Worm (Caenorhabditis elegans) whole organism, L4 larva: ENCODE data around the gene srd-9.

Experiments used
- D1046.2 ChIP-seq: fragments of 200-800 bp; sonication (Bioruptor generic); IDR thresholded peaks from 2 replicates; pipeline ENCODE4 v1.3.6; 2022; ENCODE audit warnings: missing genetic modification characterization, missing compliant biosample characterization
- F37D6.2 ChIP-seq: sonication (generic microtip); optimal IDR thresholded peaks from 2 replicates; lab custom pipeline; 2016; ENCODE audit warnings: mild to moderate bottlenecking, missing genetic modification characterization, missing compliant biosample characterization
- F44E2.7 ChIP-seq: fragments of 200-800 bp; sonication (Bioruptor generic); IDR thresholded peaks from 2 replicates; pipeline ENCODE4 v2.1.2; 2022; ENCODE audit warnings: missing genetic modification characterization, missing compliant biosample characterization
- T20F7.1 ChIP-seq: fragments of 200-800 bp; sonication (Bioruptor generic); optimal IDR thresholded peaks from 2 replicates; lab custom pipeline; 2018; ENCODE audit warnings: mild to moderate bottlenecking, missing genetic modification characterization, missing compliant biosample characterization
- T26A8.4 ChIP-seq: fragments of 200-800 bp; sonication (Bioruptor generic); IDR thresholded peaks from 2 replicates; pipeline ENCODE4 v1.3.6; 2022; ENCODE audit warnings: missing genetic modification characterization, missing compliant biosample characterization
- Y105C5A.15 ChIP-seq: fragments of 200-800 bp; sonication (Bioruptor generic); IDR thresholded peaks from 2 replicates; pipeline ENCODE4 v1.3.6; 2022; ENCODE audit warnings: missing genetic modification characterization, missing compliant biosample characterization
- Y48G9A.11 ChIP-seq: fragments of 200-800 bp; sonication (Bioruptor generic); IDR thresholded peaks from 2 replicates; pipeline ENCODE4 v1.3.6; 2022; ENCODE audit warnings: missing genetic modification reagents, missing genetic modification characterization, missing compliant biosample characterization
- Y5F2A.4 ChIP-seq: fragments of 200-800 bp; sonication (Bioruptor generic); optimal IDR thresholded peaks from 2 replicates; lab custom pipeline; 2018; ENCODE audit warnings: mild to moderate bottlenecking, missing genetic modification characterization, missing compliant biosample characterization
- ZK337.2 ChIP-seq: fragments of 200-800 bp; sonication (Bioruptor generic); IDR thresholded peaks from 2 replicates; pipeline ENCODE4 v1.3.6; 2022; ENCODE audit warnings: missing genetic modification reagents, missing genetic modification characterization, missing compliant biosample characterization
- ZK546.5 ChIP-seq, 2 experiments: sonication (generic microtip); optimal IDR thresholded peaks; 2 replicates each; lab custom pipeline; 2017; ENCODE audit warnings: missing biosample characterization in 2 of 2, missing genetic modification characterization in 2 of 2
- aha-1 ChIP-seq: fragments of 150-350 bp; peaks from one replicate; lab custom pipeline; 2014; ENCODE audit warnings: missing biosample characterization, missing genetic modification characterization
- ama-1 ChIP-seq: fragments of 150-350 bp; optimal IDR thresholded peaks from 2 replicates; lab custom pipeline; 2014; ENCODE audit warnings: inconsistent platforms, mixed read lengths
- arid-1 ChIP-seq: fragments of 200-800 bp; sonication (Bioruptor generic); conservative IDR thresholded peaks from 2 replicates; pipeline ENCODE4 v1.3.6; 2022; ENCODE audit warnings: missing genetic modification reagents, missing genetic modification characterization, missing compliant biosample characterization
- ceh-20 ChIP-seq: fragments of 200-800 bp; sonication (Bioruptor generic); IDR thresholded peaks from 2 replicates; pipeline ENCODE4 v1.3.6; 2022; ENCODE audit warnings: missing genetic modification reagents, missing genetic modification characterization, missing compliant biosample characterization
- ceh-32 ChIP-seq: sonication (generic microtip); optimal IDR thresholded peaks from 2 replicates; lab custom pipeline; 2016; ENCODE audit warnings: mild to moderate bottlenecking, missing genetic modification characterization, missing compliant biosample characterization; ENCODE audit not compliant: poor library complexity
- ceh-44 ChIP-seq: fragments of 200-800 bp; sonication (Bioruptor generic); IDR thresholded peaks from 2 replicates; pipeline ENCODE4 v1.3.6; 2022; ENCODE audit warnings: missing genetic modification reagents, missing genetic modification characterization, missing compliant biosample characterization
- ceh-62 ChIP-seq: sonication (generic microtip); optimal IDR thresholded peaks from 2 replicates; lab custom pipeline; 2017; ENCODE audit warnings: missing biosample characterization, missing genetic modification characterization
- ces-1 ChIP-seq: fragments of 150-350 bp; sonication (generic microtip); optimal IDR thresholded peaks from 4 replicates; lab custom pipeline; 2014; ENCODE audit warnings: missing biosample characterization, missing genetic modification reagents, missing genetic modification characterization
- cey-2 ChIP-seq: sonication (generic microtip); optimal IDR thresholded peaks from 3 replicates; lab custom pipeline; 2017; ENCODE audit warnings: missing genetic modification characterization, mild to moderate bottlenecking, missing compliant biosample characterization, antibody characterized with exemption, borderline replicate concordance; ENCODE audit not compliant: insufficient read depth
- daf-19 ChIP-seq: fragments of 200-800 bp; sonication (Bioruptor generic); conservative IDR thresholded peaks from 2 replicates; pipeline ENCODE4 v1.3.6; 2022; ENCODE audit warnings: missing genetic modification characterization, missing compliant biosample characterization
- daf-8 ChIP-seq: fragments of 200-800 bp; sonication (Bioruptor generic); IDR thresholded peaks from 2 replicates; pipeline ENCODE4 v1.3.6; 2022; ENCODE audit warnings: missing genetic modification characterization, missing compliant biosample characterization
- dmd-6 ChIP-seq: fragments of 200-800 bp; sonication (Bioruptor generic); IDR thresholded peaks from 2 replicates; pipeline ENCODE4 v1.3.6; 2022; ENCODE audit warnings: missing genetic modification reagents, missing genetic modification characterization, missing compliant biosample characterization
- dpl-1 ChIP-seq: fragments of 150-350 bp; optimal IDR thresholded peaks from 2 replicates; lab custom pipeline; 2014; ENCODE audit warnings: missing biosample characterization, missing genetic modification reagents, missing genetic modification characterization
- hlh-11 ChIP-seq: fragments of 200-800 bp; sonication (Bioruptor generic); optimal IDR thresholded peaks from 2 replicates; lab custom pipeline; 2018; ENCODE audit warnings: mild to moderate bottlenecking, missing genetic modification characterization, missing compliant biosample characterization
- hlh-30 ChIP-seq: sonication (generic microtip); optimal IDR thresholded peaks from 2 replicates; lab custom pipeline; 2017; ENCODE audit warnings: antibody characterized with exemption, mild to moderate bottlenecking, missing genetic modification characterization, missing compliant biosample characterization; ENCODE audit not compliant: insufficient read depth
- jun-1 ChIP-seq: fragments of 150-350 bp; optimal IDR thresholded peaks from 2 replicates; lab custom pipeline; 2014; ENCODE audit warnings: missing biosample characterization, missing genetic modification reagents, missing genetic modification characterization
- lim-7 ChIP-seq: fragments of 200-800 bp; sonication (Bioruptor generic); IDR thresholded peaks from 2 replicates; pipeline ENCODE4 v1.3.6; 2022; ENCODE audit warnings: missing genetic modification characterization, missing compliant biosample characterization
- lin-13 ChIP-seq: fragments of 150-350 bp; optimal IDR thresholded peaks from 2 replicates; lab custom pipeline; 2014; ENCODE audit warnings: missing biosample characterization, missing genetic modification reagents, missing genetic modification characterization
- lin-39 ChIP-seq: fragments of 150-350 bp; optimal IDR thresholded peaks from 2 replicates; lab custom pipeline; 2014; ENCODE audit warnings: missing biosample characterization, missing genetic modification reagents, missing genetic modification characterization
- lsy-2 ChIP-seq, 2 experiments: fragments of 150-350 bp in 1 of 2; sonication (generic microtip) in 1 of 2; optimal IDR thresholded peaks; 2 replicates each; lab custom pipeline; 2014 to 2017; ENCODE audit warnings: missing biosample characterization in 2 of 2, missing genetic modification characterization in 2 of 2
- madf-9 ChIP-seq: fragments of 200-800 bp; sonication (Bioruptor generic); conservative IDR thresholded peaks from 2 replicates; pipeline ENCODE4 v1.3.6; 2022; ENCODE audit warnings: missing genetic modification reagents, missing genetic modification characterization, missing compliant biosample characterization
- mdt-29 ChIP-seq: fragments of 200-800 bp; sonication (Bioruptor generic); IDR thresholded peaks from 2 replicates; pipeline ENCODE4 v1.3.6; 2022; ENCODE audit warnings: missing genetic modification reagents, missing genetic modification characterization, missing compliant biosample characterization
- mep-1 ChIP-seq: fragments of 150-350 bp; sonication (generic microtip); optimal IDR thresholded peaks from 3 replicates; lab custom pipeline; 2014; ENCODE audit warnings: missing biosample characterization, missing genetic modification characterization
- mes-2 ChIP-seq: sonication (generic microtip); optimal IDR thresholded peaks from 2 replicates; lab custom pipeline; 2016; ENCODE audit warnings: missing genotype, mild to moderate bottlenecking, missing genetic modification characterization, missing compliant biosample characterization; ENCODE audit not compliant: poor library complexity, severe bottlenecking
- mxl-2 ChIP-seq: fragments of 200-800 bp; sonication (Bioruptor generic); conservative IDR thresholded peaks from 2 replicates; pipeline ENCODE4 v1.3.6; 2022; ENCODE audit warnings: missing genetic modification reagents, missing genetic modification characterization, missing compliant biosample characterization
- nhr-237 ChIP-seq: sonication (generic microtip); optimal IDR thresholded peaks from 2 replicates; lab custom pipeline; 2017; ENCODE audit warnings: missing biosample characterization, missing genetic modification characterization
- nhr-42 ChIP-seq: fragments of 200-800 bp; sonication (Bioruptor generic); IDR thresholded peaks from 2 replicates; pipeline ENCODE4 v1.3.6; 2022; ENCODE audit warnings: missing genetic modification characterization, missing compliant biosample characterization
- nhr-48 ChIP-seq: sonication (generic microtip); optimal IDR thresholded peaks from 2 replicates; lab custom pipeline; 2016; ENCODE audit warnings: mild to moderate bottlenecking, missing genetic modification characterization, missing compliant biosample characterization
- nhr-6 ChIP-seq: fragments of 150-350 bp; optimal IDR thresholded peaks from 2 replicates; lab custom pipeline; 2014; ENCODE audit warnings: missing biosample characterization, missing genetic modification characterization
- pha-4 ChIP-seq, 2 experiments: fragments of 150-350 bp in 1 of 2; fragments of 200-800 bp in 1 of 2; sonication (Bioruptor generic) in 1 of 2; IDR thresholded peaks in 1 of 2; optimal IDR thresholded peaks in 1 of 2; 2 replicates each; pipeline versions ENCODE4 v1.3.6 to Lab custom; 2014 to 2022; ENCODE audit warnings: missing genetic modification characterization in 2 of 2, missing genetic modification reagents in 2 of 2, missing biosample characterization in 1 of 2, missing compliant biosample characterization in 1 of 2
- pqm-1 ChIP-seq: sonication (generic microtip); optimal IDR thresholded peaks from 2 replicates; lab custom pipeline; 2017; ENCODE audit warnings: missing biosample characterization, missing genetic modification characterization
- saeg-2 ChIP-seq: fragments of 200-800 bp; sonication (Bioruptor generic); IDR thresholded peaks from 2 replicates; pipeline ENCODE4 v1.3.6; 2022; ENCODE audit warnings: missing genetic modification reagents, missing genetic modification characterization, missing compliant biosample characterization
- sdz-12 ChIP-seq: fragments of 200-800 bp; sonication (Bioruptor generic); optimal IDR thresholded peaks from 2 replicates; lab custom pipeline; 2018; ENCODE audit warnings: mild to moderate bottlenecking, missing genetic modification characterization, missing compliant biosample characterization
- snpc-1.2 ChIP-seq: fragments of 200-800 bp; sonication (Bioruptor generic); IDR thresholded peaks from 2 replicates; pipeline ENCODE4 v1.3.6; 2022; ENCODE audit warnings: missing genetic modification reagents, missing genetic modification characterization, missing compliant biosample characterization
- tag-97 ChIP-seq: fragments of 200-800 bp; sonication (Bioruptor generic); IDR thresholded peaks from 2 replicates; pipeline ENCODE4 v1.3.6; 2022; ENCODE audit warnings: missing genetic modification characterization, missing compliant biosample characterization
- unc-130 ChIP-seq: sonication (generic microtip); optimal IDR thresholded peaks from 2 replicates; lab custom pipeline; 2016; ENCODE audit warnings: missing genetic modification reagents, missing genetic modification characterization, missing compliant biosample characterization
- zag-1 ChIP-seq: fragments of 150-350 bp; optimal IDR thresholded peaks from 2 replicates; lab custom pipeline; 2014; ENCODE audit warnings: missing biosample characterization, missing genetic modification characterization
- zfp-2 ChIP-seq: sonication (generic microtip); optimal IDR thresholded peaks from 2 replicates; lab custom pipeline; 2016; ENCODE audit warnings: mild to moderate bottlenecking, missing genetic modification characterization, missing compliant biosample characterization
- zfp-3 ChIP-seq: fragments of 200-800 bp; sonication (Bioruptor generic); conservative IDR thresholded peaks from 2 replicates; pipeline ENCODE4 v1.3.6; 2022; ENCODE audit warnings: missing genetic modification reagents, missing genetic modification characterization, missing compliant biosample characterization
- zip-11 ChIP-seq: fragments of 200-800 bp; sonication (Bioruptor generic); IDR thresholded peaks from 2 replicates; pipeline ENCODE4 v1.3.6; 2022; ENCODE audit warnings: missing genetic modification characterization, missing compliant biosample characterization
- zip-2 ChIP-seq: fragments of 150-350 bp; optimal IDR thresholded peaks from 2 replicates; lab custom pipeline; 2014; ENCODE audit warnings: missing biosample characterization, missing genetic modification characterization

Gene srd-9

DNA sequence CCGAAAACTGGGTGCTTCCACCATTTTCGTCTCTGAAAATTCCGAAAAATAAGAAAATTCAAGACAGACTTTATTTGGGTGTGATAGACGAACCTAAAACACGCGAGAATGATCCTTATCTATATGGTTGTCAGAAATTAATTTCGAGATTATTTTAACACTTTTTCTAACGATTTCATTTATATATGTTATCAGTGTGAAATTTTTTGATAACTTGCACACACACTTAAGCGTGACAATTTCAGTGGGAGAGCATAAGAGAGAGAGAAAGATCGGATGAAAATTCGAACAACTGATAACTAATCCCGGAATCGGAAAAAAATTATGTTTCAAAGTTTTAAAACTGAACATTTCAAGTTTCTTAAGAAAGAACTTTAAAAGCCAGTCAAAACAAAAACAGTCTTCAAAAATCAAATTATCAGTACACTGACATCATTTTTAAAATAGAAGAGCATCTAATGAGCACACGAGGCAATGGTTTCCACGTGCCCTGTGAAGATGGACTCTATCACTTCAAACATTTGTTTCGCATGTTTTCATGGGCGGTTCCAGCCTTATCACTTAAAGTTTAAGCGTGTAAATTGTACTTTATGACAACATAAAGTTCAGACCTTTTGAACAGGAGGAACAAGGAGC is 41.5 kb downstream of the srd-9 start, which contains the start of gene C35A11.4 (continued):
- TF ChIP-seq ZK546.5 (tag; optimal IDR thresholded peaks at IDR 0.05; lab: Kevin White, UChicago) (no peak), ceh-62 (tag; lab: Kevin White, UChicago) (no peak), nhr-48 (peak; percentile 31), Y105C5A.15 (no peak), dpl-1 (GFP tag; lab: Kevin White, UChicago) (no peak), F37D6.2 (tag; lab: Kevin White, UChicago) (no peak), mxl-2 (no peak), daf-19 (GFP tag; lab: Robert Waterston, UW) (no peak), lsy-2 (tag; optimal IDR thresholded peaks at IDR 0.05; lab: Kevin White, UChicago) (no peak), T26A8.4 (GFP tag; lab: Robert Waterston, UW) (no peak), nhr-6 (no peak), zfp-3 (GFP tag; lab: Robert Waterston, UW) (no peak), tag-97 (no peak), ceh-44 (GFP tag; lab: Robert Waterston, UW) (no peak), pha-4 (GFP tag; IDR thresholded peaks at IDR 0.05; lab: Robert Waterston, UW) (no peak), pha-4 (tag; optimal IDR thresholded peaks at IDR 0.05; lab: Kevin White, UChicago) (no peak), sdz-12 (GFP tag; lab: Kevin White, UChicago) (no peak), mes-2 (tag; lab: Kevin White, UChicago) (no peak), hlh-11 (peak; percentile 76), aha-1 (tag; lab: Kevin White, UChicago) (peak; percentile 75), jun-1 (tag; lab: Kevin White, UChicago) (no peak), ceh-20 (GFP tag; lab: Robert Waterston, UW) (no peak), daf-8 (GFP tag; lab: Robert Waterston, UW) (no peak), ama-1 (lab: Kevin White, UChicago) (no peak), ces-1 (GFP tag; lab: Kevin White, UChicago) (no peak), saeg-2 (GFP tag; lab: Robert Waterston, UW) (no peak), snpc-1.2 (no peak), nhr-237 (tag; lab: Kevin White, UChicago) (no peak), ceh-32 (tag; lab: Kevin White, UChicago) (no peak), F44E2.7 (GFP tag; lab: Robert Waterston, UW) (no peak), mep-1 (tag; lab: Kevin White, UChicago) (no peak), lim-7 (no peak), D1046.2 (GFP tag; lab: Robert Waterston, UW) (no peak), zip-2 (tag; lab: Kevin White, UChicago) (no peak), cey-2 (tag; lab: Kevin White, UChicago) (peak; percentile 21), arid-1 (no peak), madf-9 (GFP tag; lab: Robert Waterston, UW) (no peak), Y48G9A.11 (no peak), mdt-29 (GFP tag; lab: Robert Waterston, UW) (no peak), unc-130 (GFP tag; lab: Kevin White, UChicago) (no peak), lin-39 (tag; lab: Kevin White, UChicago) (no peak), T20F7.1 (no peak), zip-11 (no peak), pqm-1 (tag; lab: Kevin White, UChicago) (peak; percentile 62), hlh-30 (tag; lab: Kevin White, UChicago) (peak; percentile 37), nhr-42 (GFP tag; lab: Robert Waterston, UW) (no peak), Y5F2A.4 (GFP tag; lab: Kevin White, UChicago) (no peak), dmd-6 (GFP tag; lab: Robert Waterston, UW) (peak; percentile 65), ZK337.2 (GFP tag; lab: Robert Waterston, UW) (no peak), zfp-2 (no peak), lin-13 (GFP tag; lab: Kevin White, UChicago) (no peak), zag-1 (tag; lab: Kevin White, UChicago) (no peak)
